Fruit fly (Drosophila melanogaster) whole organism, embryonic: ENCODE results near the gene Zdhhc8.
A peak's percentile ranks its signal among the peaks of the same experiment; 100 is the strongest.

Source experiments
- Ada2b ChIP-seq: fragments of 200-800 bp; sonication (Bioruptor generic); IDR thresholded peaks from 2 replicates; pipeline ENCODE4 v1.3.6; 2022; ENCODE audit warnings: missing biosample characterization, missing genetic modification characterization
- Adf1 ChIP-seq: fragments of 200-800 bp; sonication (Bioruptor generic); IDR thresholded peaks from 2 replicates; pipeline ENCODE4 v1.3.6; 2022; ENCODE audit warnings: missing biosample characterization, missing genetic modification characterization
- Blimp-1 ChIP-seq: fragments of 200-800 bp; sonication (Bioruptor generic); optimal IDR thresholded peaks from 3 replicates; lab custom pipeline; 2018; ENCODE audit warnings: missing biosample characterization, missing genetic modification characterization, mild to moderate bottlenecking, moderate library complexity, missing genetic modification reagents
- CG10959 ChIP-seq: fragments of 200-800 bp; sonication (Bioruptor generic); IDR thresholded peaks from 2 replicates; pipeline ENCODE4 v1.3.6; 2022; ENCODE audit warnings: missing biosample characterization, missing genetic modification characterization
- CG11723 ChIP-seq: fragments of 200-800 bp; sonication (Bioruptor generic); optimal IDR thresholded peaks from 2 replicates; lab custom pipeline; 2017; ENCODE audit warnings: missing biosample characterization, mild to moderate bottlenecking, missing genetic modification characterization
- CG14965 ChIP-seq: fragments of 200-800 bp; sonication (Bioruptor generic); optimal IDR thresholded peaks from 2 replicates; lab custom pipeline; 2016; ENCODE audit warnings: missing biosample characterization, missing genetic modification characterization, borderline replicate concordance
- CG16813 ChIP-seq: fragments of 200-800 bp; sonication (Bioruptor generic); IDR thresholded peaks from 3 replicates; pipeline ENCODE4 v1.3.6; 2022; ENCODE audit warnings: missing biosample characterization, missing genetic modification characterization; ENCODE audit not compliant: partially characterized antibody
- CG1792 ChIP-seq: fragments of 200-800 bp; sonication (Bioruptor generic); optimal IDR thresholded peaks from 2 replicates; lab custom pipeline; 2016; ENCODE audit warnings: missing biosample characterization, missing genetic modification characterization
- CG18262 ChIP-seq: fragments of 200-800 bp; optimal IDR thresholded peaks from 3 replicates; lab custom pipeline; 2019; ENCODE audit warnings: missing biosample characterization, mild to moderate bottlenecking, missing genetic modification characterization, moderate library complexity
- CG3065 ChIP-seq: fragments of 200-800 bp; sonication (Bioruptor generic); optimal IDR thresholded peaks from 2 replicates; lab custom pipeline; 2016; ENCODE audit warnings: missing biosample characterization, missing genetic modification characterization
- CG31388 ChIP-seq: fragments of 200-800 bp; sonication (Bioruptor generic); optimal IDR thresholded peaks from 2 replicates; lab custom pipeline; 2016; ENCODE audit warnings: missing biosample characterization, missing genetic modification characterization
- CG5953 ChIP-seq: fragments of 200-800 bp; sonication (Bioruptor generic); IDR thresholded peaks from 2 replicates; pipeline ENCODE4 v1.3.6; 2022; ENCODE audit warnings: missing biosample characterization, missing genetic modification characterization
- CG6175 ChIP-seq: fragments of 200-800 bp; sonication (Bioruptor generic); IDR thresholded peaks from 3 replicates; pipeline ENCODE4 v1.3.6; 2022; ENCODE audit warnings: missing biosample characterization, missing genetic modification characterization
- CG6683 ChIP-seq: fragments of 200-800 bp; sonication (Bioruptor generic); optimal IDR thresholded peaks from 2 replicates; lab custom pipeline; 2017; ENCODE audit warnings: missing biosample characterization, mild to moderate bottlenecking, missing genetic modification characterization, missing genetic modification reagents
- CG7357 ChIP-seq: fragments of 200-800 bp; sonication (Bioruptor generic); IDR thresholded peaks from 3 replicates; pipeline ENCODE4 v1.3.6; 2022; ENCODE audit warnings: missing biosample characterization, missing genetic modification characterization
- CG7372 ChIP-seq: fragments of 200-800 bp; sonication (Bioruptor generic); IDR thresholded peaks from 2 replicates; pipeline ENCODE4 v1.3.6; 2022; ENCODE audit warnings: missing biosample characterization, missing genetic modification characterization
- CG7928 ChIP-seq: fragments of 200-800 bp; sonication (Bioruptor generic); optimal IDR thresholded peaks from 2 replicates; lab custom pipeline; 2017; ENCODE audit warnings: missing biosample characterization, mild to moderate bottlenecking, missing genetic modification characterization
- CHES-1-like ChIP-seq: fragments of 200-800 bp; sonication (Bioruptor generic); optimal IDR thresholded peaks from 2 replicates; lab custom pipeline; 2016; ENCODE audit warnings: missing biosample characterization, missing genetic modification characterization
- CTCF ChIP-seq: fragments of 200-800 bp; sonication (Bioruptor generic); optimal IDR thresholded peaks from 2 replicates; lab custom pipeline; 2017; ENCODE audit warnings: missing biosample characterization, mild to moderate bottlenecking, missing genetic modification characterization, moderate library complexity
- Dek ChIP-seq: fragments of 200-800 bp; sonication (Bioruptor generic); optimal IDR thresholded peaks from 3 replicates; lab custom pipeline; 2019; ENCODE audit warnings: missing biosample characterization, mild to moderate bottlenecking, missing genetic modification characterization, moderate library complexity
- Doc2 ChIP-seq: fragments of 200-800 bp; sonication (Bioruptor generic); IDR thresholded peaks from 2 replicates; pipeline ENCODE4 v1.3.6; 2022; ENCODE audit warnings: missing biosample characterization, missing genetic modification characterization
- Doc3 ChIP-seq: fragments of 200-800 bp; sonication (Bioruptor generic); IDR thresholded peaks from 3 replicates; pipeline ENCODE4 v1.3.6; 2022; ENCODE audit warnings: missing biosample characterization, missing genetic modification characterization; ENCODE audit not compliant: partially characterized antibody
- Fer1 ChIP-seq: fragments of 200-800 bp; sonication (Bioruptor generic); optimal IDR thresholded peaks from 2 replicates; lab custom pipeline; 2017; ENCODE audit warnings: missing biosample characterization, mild to moderate bottlenecking, missing genetic modification characterization
- GATAe ChIP-seq: fragments of 200-800 bp; sonication (Bioruptor generic); conservative IDR thresholded peaks from 2 replicates; pipeline ENCODE4 v1.3.6; 2022; ENCODE audit warnings: missing biosample characterization, missing genetic modification characterization
- MBD-R2 ChIP-seq: fragments of 200-800 bp; sonication (Bioruptor generic); IDR thresholded peaks from 2 replicates; pipeline ENCODE4 v1.3.6; 2022; ENCODE audit warnings: missing biosample characterization, missing genetic modification characterization
- Max ChIP-seq: fragments of 200-800 bp; sonication (Bioruptor generic); optimal IDR thresholded peaks from 2 replicates; lab custom pipeline; 2016; ENCODE audit warnings: missing biosample characterization, mild to moderate bottlenecking, missing genetic modification characterization
- Nf-YB ChIP-seq: fragments of 200-800 bp; sonication (Bioruptor generic); optimal IDR thresholded peaks from 3 replicates; lab custom pipeline; 2019; ENCODE audit warnings: missing biosample characterization, mild to moderate bottlenecking, missing genetic modification characterization, moderate library complexity
- Rx ChIP-seq: fragments of 200-800 bp; sonication (Bioruptor generic); IDR thresholded peaks from 2 replicates; pipeline ENCODE4 v1.3.6; 2022; ENCODE audit warnings: missing biosample characterization, missing genetic modification characterization
- Side ChIP-seq: fragments of 200-800 bp; sonication (Bioruptor generic); optimal IDR thresholded peaks from 2 replicates; lab custom pipeline; 2016; ENCODE audit warnings: missing biosample characterization, missing genetic modification characterization
- Sin3A ChIP-seq: fragments of >200 bp; optimal IDR thresholded peaks from 2 replicates; lab custom pipeline; 2018
- Usf ChIP-seq: fragments of 200-800 bp; sonication (Bioruptor generic); optimal IDR thresholded peaks from 2 replicates; lab custom pipeline; 2017; ENCODE audit warnings: missing genotype, missing biosample characterization, missing genetic modification characterization
- al ChIP-seq: fragments of 200-800 bp; sonication (Bioruptor generic); IDR thresholded peaks from 2 replicates; pipeline ENCODE4 v1.3.6; 2022; ENCODE audit warnings: missing biosample characterization, missing genetic modification characterization
- ash1 ChIP-seq: fragments of 200-800 bp; sonication (Bioruptor generic); optimal IDR thresholded peaks from 2 replicates; lab custom pipeline; 2018; ENCODE audit warnings: missing biosample characterization, mild to moderate bottlenecking, missing genetic modification characterization
- bbx ChIP-seq: fragments of 200-800 bp; sonication (Bioruptor generic); IDR thresholded peaks from 2 replicates; pipeline ENCODE4 v1.3.6; 2022; ENCODE audit warnings: missing biosample characterization, missing genetic modification characterization; ENCODE audit not compliant: partially characterized antibody
- crc ChIP-seq: fragments of 200-800 bp; sonication (Bioruptor generic); optimal IDR thresholded peaks from 2 replicates; lab custom pipeline; 2016; ENCODE audit warnings: missing biosample characterization, missing genetic modification characterization
- dati ChIP-seq: fragments of 200-800 bp; sonication (Bioruptor generic); IDR thresholded peaks from 2 replicates; pipeline ENCODE4 v1.3.6; 2022; ENCODE audit warnings: missing biosample characterization, missing genetic modification characterization
- emc ChIP-seq: fragments of 200-800 bp; sonication (Bioruptor generic); optimal IDR thresholded peaks from 2 replicates; lab custom pipeline; 2016; ENCODE audit warnings: missing biosample characterization, missing genetic modification characterization
- fd102C ChIP-seq: fragments of 200-800 bp; sonication (Bioruptor generic); optimal IDR thresholded peaks from 2 replicates; lab custom pipeline; 2018; ENCODE audit warnings: missing biosample characterization, mild to moderate bottlenecking, missing genetic modification characterization, moderate library complexity
- h ChIP-seq: fragments of >200 bp; optimal IDR thresholded peaks from 2 replicates; lab custom pipeline; 2017
- hth ChIP-seq: fragments of >200 bp; optimal IDR thresholded peaks from 2 replicates; lab custom pipeline; 2017; ENCODE audit warnings: inconsistent platforms
- jumu ChIP-seq: fragments of 200-800 bp; sonication (Bioruptor generic); optimal IDR thresholded peaks from 3 replicates; lab custom pipeline; 2016; ENCODE audit warnings: missing biosample characterization, missing genetic modification characterization
- lmd ChIP-seq: fragments of 200-800 bp; sonication (Bioruptor generic); IDR thresholded peaks from 2 replicates; pipeline ENCODE4 v1.3.6; 2022; ENCODE audit warnings: missing biosample characterization, missing genetic modification characterization
- lola ChIP-seq, 3 experiments: fragments of >200 bp in 2 of 3; fragments of 200-800 bp in 1 of 3; sonication (Bioruptor generic) in 1 of 3; optimal IDR thresholded peaks; 2 replicates each; lab custom pipeline; 2017 to 2019; ENCODE audit warnings: missing biosample characterization in 3 of 3, missing genetic modification characterization in 3 of 3, mild to moderate bottlenecking in 1 of 3, moderate library complexity in 1 of 3
- otp ChIP-seq: fragments of 200-800 bp; sonication (Bioruptor generic); IDR thresholded peaks from 3 replicates; pipeline ENCODE4, ENCODE4 v1.3.6; 2022; ENCODE audit warnings: missing biosample characterization, missing genetic modification characterization
- p53 ChIP-seq: fragments of 200-800 bp; sonication (Bioruptor generic); optimal IDR thresholded peaks from 2 replicates; lab custom pipeline; 2016; ENCODE audit warnings: missing biosample characterization, missing genetic modification characterization
- pzg ChIP-seq: fragments of 200-800 bp; sonication (Bioruptor generic); optimal IDR thresholded peaks from 3 replicates; lab custom pipeline; 2018; ENCODE audit warnings: missing biosample characterization, mild to moderate bottlenecking, missing genetic modification characterization, moderate library complexity
- slou ChIP-seq: fragments of 200-800 bp; sonication (Bioruptor generic); optimal IDR thresholded peaks from 3 replicates; lab custom pipeline; 2016; ENCODE audit warnings: missing biosample characterization, missing genetic modification characterization
- sna ChIP-seq: fragments of 200-800 bp; sonication (Bioruptor generic); IDR thresholded peaks from 2 replicates; pipeline ENCODE4 v1.3.6; 2022; ENCODE audit warnings: missing biosample characterization, missing genetic modification characterization; ENCODE audit not compliant: partially characterized antibody
- tio ChIP-seq: fragments of 200-800 bp; sonication (Bioruptor generic); optimal IDR thresholded peaks from 2 replicates; lab custom pipeline; 2017; ENCODE audit warnings: missing biosample characterization, missing genetic modification characterization, inconsistent platforms
- tna ChIP-seq: fragments of 200-800 bp; sonication (Bioruptor generic); IDR thresholded peaks from 2 replicates; pipeline ENCODE4 v1.3.6; 2022; ENCODE audit warnings: missing biosample characterization, missing genetic modification characterization; ENCODE audit not compliant: partially characterized antibody
- trh ChIP-seq: fragments of 200-800 bp; sonication (Bioruptor generic); optimal IDR thresholded peaks from 2 replicates; lab custom pipeline; 2016; ENCODE audit warnings: missing biosample characterization, missing genetic modification characterization
- ttk ChIP-seq: fragments of 200-800 bp; sonication (Bioruptor generic); IDR thresholded peaks from 2 replicates; pipeline ENCODE4 v2.1.2; 2022; ENCODE audit warnings: missing biosample characterization, missing genetic modification characterization
- wor ChIP-seq: fragments of 200-800 bp; sonication (Bioruptor generic); IDR thresholded peaks from 2 replicates; pipeline ENCODE4 v1.3.6; 2022; ENCODE audit warnings: missing biosample characterization, missing genetic modification characterization

Gene Zdhhc8

DNA sequence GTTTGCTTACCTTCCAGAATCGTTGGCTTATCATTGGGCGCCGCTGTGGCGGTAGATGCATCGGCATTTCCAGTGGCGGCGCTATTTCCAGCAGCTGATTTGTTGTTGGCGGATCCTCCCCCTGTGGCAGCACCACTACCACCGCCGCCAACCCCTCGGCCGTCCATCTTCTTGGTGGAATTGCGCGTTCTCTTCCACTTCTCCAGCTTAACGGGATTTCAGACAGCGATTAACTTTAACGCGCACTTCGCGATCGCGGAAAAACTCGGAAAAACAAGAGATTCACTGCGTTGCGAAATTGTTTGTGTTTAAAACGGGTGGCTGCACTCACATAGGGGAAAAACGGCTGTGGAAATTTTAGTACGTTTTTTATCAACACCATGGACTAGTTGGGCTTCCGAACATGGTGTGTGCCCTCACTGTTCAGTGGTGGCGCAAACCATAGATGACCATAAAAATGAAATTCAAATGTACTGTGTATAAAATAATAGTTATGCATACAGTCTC lies 73.2 kb downstream of the Zdhhc8 start, which contains the start of gene c11.1 (continued):
- no peak for TF ChIP-seq al (GFP tag; lab: Robert Waterston, UW)
- 0 out of 2 replicates have a peak, but pooled peaks have one; percentile 19 for TF ChIP-seq Adf1
- peak; percentile 55 for TF ChIP-seq CHES-1-like (GFP tag; lab: Kevin White, UChicago)
- no peak for TF ChIP-seq Nf-YB
- TF ChIP-seq tna (GFP tag; lab: Robert Waterston, UW): no peak
- peak; percentile 16 for TF ChIP-seq Fer1
- TF ChIP-seq lmd (GFP tag; lab: Robert Waterston, UW): no peak
- TF ChIP-seq wor (GFP tag; lab: Robert Waterston, UW): no peak
- no peak for TF ChIP-seq ash1
- TF ChIP-seq dati (GFP tag; lab: Robert Waterston, UW): no peak
- no peak for TF ChIP-seq CG5953
- TF ChIP-seq h (lab: Kevin White, UChicago): no peak
- TF ChIP-seq CG16813 (GFP tag; lab: Robert Waterston, UW): peak; percentile 29; the same call in 1 of the 3 replicates
- peak; percentile 44 for TF ChIP-seq CTCF (GFP tag; lab: Kevin White, UChicago)
- no peak for TF ChIP-seq lola (GFP tag; optimal IDR thresholded peaks at IDR 0.05; lab: Kevin White, UChicago)
- TF ChIP-seq otp: no peak
- no peak for TF ChIP-seq CG6683 (GFP tag; lab: Kevin White, UChicago)
- TF ChIP-seq CG31388 (GFP tag; lab: Kevin White, UChicago): no peak
- TF ChIP-seq Side (GFP tag; lab: Kevin White, UChicago): no peak
- TF ChIP-seq CG11723 (GFP tag; lab: Kevin White, UChicago): no peak
- no peak for TF ChIP-seq tio (GFP tag; lab: Kevin White, UChicago)
- TF ChIP-seq Rx (GFP tag; lab: Robert Waterston, UW): no peak
- TF ChIP-seq Ada2b (GFP tag; lab: Robert Waterston, UW): no peak
- no peak for TF ChIP-seq CG1792 (GFP tag; lab: Kevin White, UChicago)
- TF ChIP-seq Sin3A (lab: Kevin White, UChicago): peak; percentile 45
- TF ChIP-seq GATAe (GFP tag; lab: Robert Waterston, UW): no peak
- TF ChIP-seq hth (lab: Kevin White, UChicago): no peak
- no peak for TF ChIP-seq fd102C (GFP tag; lab: Kevin White, UChicago)
- peak; percentile 66 for TF ChIP-seq MBD-R2
- no peak for TF ChIP-seq jumu (GFP tag; lab: Kevin White, UChicago)
- no peak for TF ChIP-seq Doc3 (GFP tag; lab: Robert Waterston, UW)
- no peak for TF ChIP-seq CG6175
- TF ChIP-seq sna (GFP tag; lab: Robert Waterston, UW): 0 out of 2 replicates have a peak, but pooled peaks have one; percentile 35
- no peak for TF ChIP-seq CG18262 (tag; lab: Kevin White, UChicago)
- no peak for TF ChIP-seq CG3065 (GFP tag; lab: Kevin White, UChicago)
- TF ChIP-seq ttk: no peak
- TF ChIP-seq Doc2 (GFP tag; lab: Robert Waterston, UW): no peak
- no peak for TF ChIP-seq crc
- TF ChIP-seq Max (GFP tag; lab: Kevin White, UChicago): no peak
- no peak for TF ChIP-seq trh (GFP tag; lab: Kevin White, UChicago)
- no peak for TF ChIP-seq CG14965 (GFP tag; lab: Kevin White, UChicago)
- TF ChIP-seq pzg (GFP tag; lab: Kevin White, UChicago): peak; percentile 83
- no peak for TF ChIP-seq CG7372
- no peak for TF ChIP-seq emc (GFP tag; lab: Kevin White, UChicago)
- TF ChIP-seq Usf (GFP tag; lab: Kevin White, UChicago): no peak
- TF ChIP-seq CG10959: no peak
- TF ChIP-seq slou (GFP tag; lab: Kevin White, UChicago): no peak
- TF ChIP-seq Blimp-1 (GFP tag; lab: Kevin White, UChicago): no peak
- TF ChIP-seq CG7357: no peak
- TF ChIP-seq bbx (GFP tag; lab: Robert Waterston, UW): 0 out of 2 replicates have a peak, but pooled peaks have one; percentile 40
- TF ChIP-seq CG7928 (GFP tag; lab: Kevin White, UChicago): no peak
- TF ChIP-seq Dek (tag; lab: Kevin White, UChicago): peak; percentile 41
- TF ChIP-seq p53 (GFP tag; lab: Kevin White, UChicago): no peak
